Fruit fly (Drosophila melanogaster) Kc167 (cell line): ENCODE data around the gene Uba5.

Experiments used
- Myc ChIP-seq: fragments of >200 bp; optimal IDR thresholded peaks from 2 replicates; lab custom pipeline; 2017; ENCODE audit warnings: missing external identifiers
- h ChIP-seq: fragments of >200 bp; optimal IDR thresholded peaks from 3 replicates; lab custom pipeline; 2018; ENCODE audit warnings: missing external identifiers
- psq ChIP-seq: fragments of >200 bp; optimal IDR thresholded peaks from 2 replicates; lab custom pipeline; 2017; ENCODE audit warnings: missing external identifiers

- no peak for TF ChIP-seq psq (lab: Kevin White, UChicago)
- TF ChIP-seq h: no peak
- TF ChIP-seq Myc (lab: Kevin White, UChicago): no peak
These were observed 8.9 kb downstream of the Uba5 start for dm6 chrX:11492205-11492604.
